Fruit fly (Drosophila melanogaster) whole organism, embryonic: ENCODE results near the gene CG5849.

ENCODE experiments used
- Ada2b ChIP-seq: fragments of 200-800 bp; sonication (Bioruptor generic); IDR thresholded peaks from 2 replicates; pipeline ENCODE4 v1.3.6; 2022; ENCODE audit warnings: missing biosample characterization, missing genetic modification characterization
- Blimp-1 ChIP-seq: fragments of 200-800 bp; sonication (Bioruptor generic); optimal IDR thresholded peaks from 3 replicates; lab custom pipeline; 2018; ENCODE audit warnings: missing biosample characterization, missing genetic modification characterization, mild to moderate bottlenecking, moderate library complexity, missing genetic modification reagents
- Bteb2 ChIP-seq: fragments of 200-800 bp; sonication (Bioruptor generic); optimal IDR thresholded peaks from 2 replicates; lab custom pipeline; 2016; ENCODE audit warnings: missing biosample characterization, missing genetic modification characterization
- CG1024 ChIP-seq: fragments of 200-800 bp; sonication (Bioruptor generic); IDR thresholded peaks from 2 replicates; pipeline ENCODE4 v1.3.6; 2022; ENCODE audit warnings: missing biosample characterization, missing genetic modification characterization
- CG10654 ChIP-seq: fragments of 200-800 bp; sonication (Bioruptor generic); optimal IDR thresholded peaks from 2 replicates; lab custom pipeline; 2016; ENCODE audit warnings: missing biosample characterization, missing genetic modification characterization
- CG11398 ChIP-seq: fragments of 200-800 bp; sonication (Bioruptor generic); optimal IDR thresholded peaks from 2 replicates; lab custom pipeline; 2016; ENCODE audit warnings: missing biosample characterization, missing genetic modification characterization
- CG12155 ChIP-seq: fragments of 200-800 bp; sonication (Bioruptor generic); optimal IDR thresholded peaks from 3 replicates; lab custom pipeline; 2016; ENCODE audit warnings: missing biosample characterization, missing genetic modification characterization
- CG15601 ChIP-seq: fragments of 200-800 bp; sonication (Bioruptor generic); optimal IDR thresholded peaks from 3 replicates; lab custom pipeline; 2019; ENCODE audit warnings: missing biosample characterization, mild to moderate bottlenecking, missing genetic modification characterization, moderate library complexity
- CG17802 ChIP-seq: fragments of 200-800 bp; sonication (Bioruptor generic); optimal IDR thresholded peaks from 2 replicates; lab custom pipeline; 2018; ENCODE audit warnings: missing biosample characterization, mild to moderate bottlenecking, missing genetic modification characterization, moderate library complexity
- CG18599 ChIP-seq: fragments of 200-800 bp; sonication (Bioruptor generic); optimal IDR thresholded peaks from 3 replicates; lab custom pipeline; 2017; ENCODE audit warnings: missing biosample characterization, missing genetic modification characterization, mild to moderate bottlenecking, moderate library complexity, missing genetic modification reagents
- CG18619 ChIP-seq: fragments of 200-800 bp; sonication (Bioruptor generic); optimal IDR thresholded peaks from 3 replicates; lab custom pipeline; 2017; ENCODE audit warnings: missing biosample characterization, mild to moderate bottlenecking, missing genetic modification characterization
- CG32532 ChIP-seq: fragments of 200-800 bp; sonication (Bioruptor generic); IDR thresholded peaks from 2 replicates; pipeline ENCODE4 v1.3.6; 2022; ENCODE audit warnings: missing biosample characterization, missing genetic modification characterization
- CG3281 ChIP-seq: fragments of 200-800 bp; sonication (Bioruptor generic); optimal IDR thresholded peaks from 3 replicates; lab custom pipeline; 2017; ENCODE audit warnings: missing biosample characterization, mild to moderate bottlenecking, missing genetic modification characterization
- CG5953 ChIP-seq: fragments of 200-800 bp; sonication (Bioruptor generic); IDR thresholded peaks from 2 replicates; pipeline ENCODE4 v1.3.6; 2022; ENCODE audit warnings: missing biosample characterization, missing genetic modification characterization
- CG6254 ChIP-seq: fragments of 200-800 bp; sonication (Bioruptor generic); optimal IDR thresholded peaks from 3 replicates; lab custom pipeline; 2017; ENCODE audit warnings: mild to moderate bottlenecking, missing biosample characterization, missing genetic modification reagents, missing genetic modification characterization
- CG6654 ChIP-seq: fragments of 200-800 bp; sonication (Bioruptor generic); optimal IDR thresholded peaks from 2 replicates; lab custom pipeline; 2017; ENCODE audit warnings: missing biosample characterization, mild to moderate bottlenecking, missing genetic modification characterization
- CG6683 ChIP-seq: fragments of 200-800 bp; sonication (Bioruptor generic); optimal IDR thresholded peaks from 2 replicates; lab custom pipeline; 2017; ENCODE audit warnings: missing biosample characterization, mild to moderate bottlenecking, missing genetic modification characterization, missing genetic modification reagents
- CG6689 ChIP-seq: fragments of 200-800 bp; sonication (Bioruptor generic); IDR thresholded peaks from 2 replicates; pipeline ENCODE4 v1.3.6; 2022; ENCODE audit warnings: missing biosample characterization, missing genetic modification characterization
- CG7928 ChIP-seq: fragments of 200-800 bp; sonication (Bioruptor generic); optimal IDR thresholded peaks from 2 replicates; lab custom pipeline; 2017; ENCODE audit warnings: missing biosample characterization, mild to moderate bottlenecking, missing genetic modification characterization
- CG8281 ChIP-seq: fragments of 200-800 bp; sonication (Bioruptor generic); optimal IDR thresholded peaks from 2 replicates; lab custom pipeline; 2018; ENCODE audit warnings: missing biosample characterization, mild to moderate bottlenecking, missing genetic modification characterization, moderate library complexity
- CG9817 ChIP-seq: fragments of 200-800 bp; sonication (Bioruptor generic); optimal IDR thresholded peaks from 2 replicates; lab custom pipeline; 2018; ENCODE audit warnings: missing biosample characterization, mild to moderate bottlenecking, missing genetic modification characterization, moderate library complexity
- Camta ChIP-seq: fragments of 200-800 bp; sonication (Bioruptor generic); optimal IDR thresholded peaks from 2 replicates; lab custom pipeline; 2016; ENCODE audit warnings: missing biosample characterization, missing genetic modification characterization
- Gsc ChIP-seq: fragments of 200-800 bp; sonication (Bioruptor generic); IDR thresholded peaks from 2 replicates; pipeline ENCODE4 v1.3.6; 2022; ENCODE audit warnings: missing biosample characterization, missing genetic modification characterization
- H15 ChIP-seq: fragments of 200-800 bp; sonication (Bioruptor generic); IDR thresholded peaks from 3 replicates; pipeline ENCODE4 v1.3.6; 2022; ENCODE audit warnings: missing biosample characterization, missing genetic modification characterization
- HLH54F ChIP-seq: fragments of 200-800 bp; sonication (Bioruptor generic); optimal IDR thresholded peaks from 3 replicates; lab custom pipeline; 2016; ENCODE audit warnings: missing biosample characterization, missing genetic modification characterization
- Hmr ChIP-seq: fragments of 200-800 bp; sonication (Bioruptor generic); optimal IDR thresholded peaks from 3 replicates; lab custom pipeline; 2017; ENCODE audit warnings: mild to moderate bottlenecking, missing biosample characterization, missing genetic modification reagents, missing genetic modification characterization
- Kr ChIP-seq: fragments of 200-800 bp; sonication (Bioruptor generic); optimal IDR thresholded peaks from 2 replicates; lab custom pipeline; 2017; ENCODE audit warnings: missing biosample characterization, mild to moderate bottlenecking, missing genetic modification characterization
- Lpt ChIP-seq: fragments of >200 bp; optimal IDR thresholded peaks from 2 replicates; lab custom pipeline; 2018; ENCODE audit warnings: missing biosample characterization, missing genetic modification characterization
- Max ChIP-seq: fragments of 200-800 bp; sonication (Bioruptor generic); optimal IDR thresholded peaks from 2 replicates; lab custom pipeline; 2016; ENCODE audit warnings: missing biosample characterization, mild to moderate bottlenecking, missing genetic modification characterization
- Oli ChIP-seq: fragments of 200-800 bp; sonication (Bioruptor generic); optimal IDR thresholded peaks from 2 replicates; lab custom pipeline; 2018; ENCODE audit warnings: missing biosample characterization, mild to moderate bottlenecking, missing genetic modification characterization, moderate library complexity
- Ptx1 ChIP-seq: fragments of 200-800 bp; sonication (Bioruptor generic); IDR thresholded peaks from 2 replicates; pipeline ENCODE4 v1.3.6; 2022; ENCODE audit warnings: missing biosample characterization, missing genetic modification characterization
- ab ChIP-seq: fragments of 200-800 bp; sonication (Bioruptor generic); optimal IDR thresholded peaks from 2 replicates; lab custom pipeline; 2016; ENCODE audit warnings: missing biosample characterization, missing genetic modification characterization
- amos ChIP-seq: fragments of 200-800 bp; sonication (Bioruptor generic); IDR thresholded peaks from 2 replicates; pipeline ENCODE4 v1.3.6; 2022; ENCODE audit warnings: missing biosample characterization, missing genetic modification characterization; ENCODE audit not compliant: partially characterized antibody
- bigmax ChIP-seq: fragments of 200-800 bp; sonication (Bioruptor generic); optimal IDR thresholded peaks from 2 replicates; lab custom pipeline; 2018; ENCODE audit warnings: missing biosample characterization, mild to moderate bottlenecking, missing genetic modification characterization
- bsh ChIP-seq, 2 experiments: fragments of 200-800 bp; sonication (Bioruptor generic); optimal IDR thresholded peaks; 2 replicates each; lab custom pipeline; 2017 to 2018; ENCODE audit warnings: mild to moderate bottlenecking in 2 of 2, missing biosample characterization in 2 of 2, missing genetic modification characterization in 2 of 2, moderate library complexity in 1 of 2
- caup ChIP-seq: fragments of 200-800 bp; sonication (Bioruptor generic); optimal IDR thresholded peaks from 3 replicates; lab custom pipeline; 2017; ENCODE audit warnings: missing biosample characterization, mild to moderate bottlenecking, missing genetic modification characterization, moderate library complexity; ENCODE audit not compliant: severe bottlenecking
- cg ChIP-seq: fragments of 200-800 bp; sonication (Bioruptor generic); optimal IDR thresholded peaks from 3 replicates; lab custom pipeline; 2019; ENCODE audit warnings: missing biosample characterization, mild to moderate bottlenecking, missing genetic modification characterization, moderate library complexity
- crol ChIP-seq: fragments of 200-800 bp; sonication (Bioruptor generic); IDR thresholded peaks from 2 replicates; pipeline ENCODE4 v1.3.6; 2022; ENCODE audit warnings: missing biosample characterization, missing genetic modification characterization
- cwo ChIP-seq: fragments of 200-800 bp; sonication (Bioruptor generic); optimal IDR thresholded peaks from 3 replicates; lab custom pipeline; 2017; ENCODE audit warnings: missing biosample characterization, missing genetic modification characterization, mild to moderate bottlenecking, moderate library complexity, missing genetic modification reagents
- emc ChIP-seq: fragments of 200-800 bp; sonication (Bioruptor generic); optimal IDR thresholded peaks from 2 replicates; lab custom pipeline; 2016; ENCODE audit warnings: missing biosample characterization, missing genetic modification characterization
- gcm ChIP-seq: fragments of 200-800 bp; sonication (Bioruptor generic); optimal IDR thresholded peaks from 2 replicates; lab custom pipeline; 2019; ENCODE audit warnings: missing biosample characterization, mild to moderate bottlenecking, missing genetic modification characterization, moderate library complexity
- grau ChIP-seq: fragments of 200-800 bp; optimal IDR thresholded peaks from 3 replicates; lab custom pipeline; 2019; ENCODE audit warnings: missing biosample characterization, mild to moderate bottlenecking, missing genetic modification characterization, moderate library complexity
- gsb ChIP-seq: fragments of 200-800 bp; sonication (Bioruptor generic); IDR thresholded peaks from 2 replicates; pipeline ENCODE4 v1.3.6; 2022; ENCODE audit warnings: missing biosample characterization, missing genetic modification characterization
- hth ChIP-seq: fragments of >200 bp; optimal IDR thresholded peaks from 2 replicates; lab custom pipeline; 2017; ENCODE audit warnings: inconsistent platforms
- kay ChIP-seq: fragments of 200-800 bp; sonication (Bioruptor generic); optimal IDR thresholded peaks from 2 replicates; lab custom pipeline; 2016; ENCODE audit warnings: missing biosample characterization, missing genetic modification characterization
- maf-S ChIP-seq: fragments of 200-800 bp; sonication (Bioruptor generic); optimal IDR thresholded peaks from 2 replicates; lab custom pipeline; 2016; ENCODE audit warnings: missing biosample characterization, missing genetic modification characterization
- odd ChIP-seq: fragments of 200-800 bp; sonication (Bioruptor generic); optimal IDR thresholded peaks from 2 replicates; lab custom pipeline; 2017; ENCODE audit warnings: missing biosample characterization, mild to moderate bottlenecking, missing genetic modification characterization
- shn ChIP-seq: fragments of 200-800 bp; sonication (Bioruptor generic); optimal IDR thresholded peaks from 3 replicates; lab custom pipeline; 2016; ENCODE audit warnings: missing biosample characterization, missing genetic modification characterization
- sima ChIP-seq: fragments of 200-800 bp; sonication (Bioruptor generic); optimal IDR thresholded peaks from 2 replicates; lab custom pipeline; 2016; ENCODE audit warnings: missing biosample characterization, missing genetic modification characterization
- tap ChIP-seq: fragments of 200-800 bp; optimal IDR thresholded peaks from 3 replicates; lab custom pipeline; 2019; ENCODE audit warnings: missing biosample characterization, mild to moderate bottlenecking, missing genetic modification characterization, moderate library complexity
- usp ChIP-seq: fragments of >200 bp; optimal IDR thresholded peaks from 2 replicates; lab custom pipeline; 2017; ENCODE audit warnings: missing biosample characterization, missing genetic modification characterization

Gene CG5849

DNA sequence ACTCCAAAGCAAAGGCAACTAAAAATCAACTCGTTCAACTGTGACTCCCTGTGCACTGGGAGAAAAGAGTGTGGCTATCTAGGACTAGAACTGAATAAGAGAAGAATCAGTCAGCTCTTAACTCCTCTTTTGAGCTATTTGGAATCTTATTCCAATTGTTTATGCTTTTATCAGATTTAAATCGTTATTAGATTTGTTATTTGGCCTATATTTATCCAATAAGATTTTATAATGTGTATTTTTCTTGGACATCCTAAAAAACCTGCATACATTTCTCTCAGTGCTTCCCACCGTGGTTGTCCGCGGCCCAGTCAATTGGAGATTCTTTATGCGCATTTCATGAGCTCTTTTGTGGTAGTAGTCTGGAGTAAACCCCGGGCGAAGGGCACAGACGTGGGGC, 41.5 kb downstream of the CG5849 start (continued):
- TF ChIP-seq shn (peak; percentile 46), odd (GFP tag; lab: Kevin White, UChicago) (no peak), Lpt (GFP tag; lab: Kevin White, UChicago) (no peak), CG8281 (peak; percentile 19), caup (GFP tag; lab: Kevin White, UChicago) (peak; percentile 35), bigmax (GFP tag; lab: Kevin White, UChicago) (no peak), CG10654 (GFP tag; lab: Kevin White, UChicago) (peak; percentile 55), ab (GFP tag; lab: Kevin White, UChicago) (peak; percentile 40), Ptx1 (GFP tag; lab: Robert Waterston, UW) (peak; percentile 83), CG1024 (GFP tag; lab: Robert Waterston, UW) (no peak), CG17802 (tag; lab: Kevin White, UChicago) (peak; percentile 14), usp (GFP tag; lab: Kevin White, UChicago) (no peak), CG12155 (GFP tag; lab: Kevin White, UChicago) (peak; percentile 51), kay (GFP tag; lab: Kevin White, UChicago) (peak; percentile 42), CG7928 (GFP tag; lab: Kevin White, UChicago) (no peak), gcm (peak; percentile 33), sima (GFP tag; lab: Kevin White, UChicago) (no peak), Hmr (GFP tag; lab: Kevin White, UChicago) (peak; percentile 51), CG5953 (GFP tag; lab: Robert Waterston, UW) (no peak), Max (GFP tag; lab: Kevin White, UChicago) (peak; percentile 43), Bteb2 (GFP tag; lab: Kevin White, UChicago) (peak; percentile 62), cwo (GFP tag; lab: Kevin White, UChicago) (peak; percentile 36), H15 (GFP tag; lab: Robert Waterston, UW) (peak; percentile 55; the same call in 2 of the 3 replicates), CG3281 (GFP tag; lab: Kevin White, UChicago) (no peak), CG9817 (tag; lab: Kevin White, UChicago) (peak; percentile 45), Gsc (GFP tag; lab: Robert Waterston, UW) (no peak), tap (tag; lab: Kevin White, UChicago) (peak; percentile 47), hth (lab: Kevin White, UChicago) (no peak), Kr (GFP tag; lab: Kevin White, UChicago) (no peak), CG11398 (no peak), crol (GFP tag; lab: Robert Waterston, UW) (no peak), gsb (GFP tag; lab: Robert Waterston, UW) (peak; percentile 61), CG18599 (GFP tag; lab: Kevin White, UChicago) (no peak), grau (tag; lab: Kevin White, UChicago) (peak; percentile 76), CG6654 (GFP tag; lab: Kevin White, UChicago) (peak; percentile 37), Oli (tag; lab: Kevin White, UChicago) (peak; percentile 78), cg (no peak), Camta (GFP tag; lab: Kevin White, UChicago) (peak; percentile 69), emc (GFP tag; lab: Kevin White, UChicago) (peak; percentile 3), CG32532 (GFP tag; lab: Robert Waterston, UW) (peak; percentile 47; the same call in 1 of the 2 replicates), amos (GFP tag; lab: Robert Waterston, UW) (no peak), CG18619 (GFP tag; lab: Kevin White, UChicago) (peak; percentile 48), CG6689 (GFP tag; lab: Robert Waterston, UW) (peak; percentile 66), Blimp-1 (GFP tag; lab: Kevin White, UChicago) (peak; percentile 73), bsh (GFP tag; optimal IDR thresholded peaks at IDR 0.05; lab: Kevin White, UChicago) (peak; percentile 78 to 80), maf-S (GFP tag; lab: Kevin White, UChicago) (peak; percentile 22), CG15601 (tag; lab: Kevin White, UChicago) (peak; percentile 52), CG6683 (GFP tag; lab: Kevin White, UChicago) (peak; percentile 10), HLH54F (peak; percentile 54), Ada2b (peak; percentile 77), CG6254 (GFP tag; lab: Kevin White, UChicago) (peak; percentile 41)
